Worm (Caenorhabditis elegans): ENCODE measurements around the gene C08F11.12.

C08F11.12 gene

ce11 chrIV:13645823-13646222, 5.5 kb downstream of the C08F11.12 start, which contains the start of gene srz-29:
Gene srz-29, minus strand, starts transcription at chrIV:13645923.
- TF ChIP-seq egl-44 (GFP tag; IDR thresholded peaks at IDR 0.05), result no peak
- TF ChIP-seq lin-26 (GFP tag; IDR thresholded peaks at IDR 0.05), result no peak
- no peak for TF ChIP-seq mxl-1 (tag; optimal IDR thresholded peaks at IDR 0.05)
- TF ChIP-seq die-1 (tag; optimal IDR thresholded peaks at IDR 0.05), result no peak

- TF ChIP-seq tbx-9 (tag; optimal IDR thresholded peaks at IDR 0.05; ENCODE audit: borderline replicate concordance) (no peak), nhr-80 (tag; optimal IDR thresholded peaks at IDR 0.05) (peak; percentile 50)
Measured at ce11 chrIV:13639027-13639426, 12.3 kb downstream of the C08F11.12 start, which contains the start of gene ugt-22. Gene ugt-22, plus strand, starts transcription at chrIV:13639260.

ce11 chrIV:13636975-13637374, 14.3 kb downstream of the C08F11.12 start, which contains the start of gene C08F11.7:
Gene C08F11.7, plus strand, starts transcription at chrIV:13637275.
- TF ChIP-seq snpc-4 (GFP tag; optimal IDR thresholded peaks at IDR 0.05) (no peak), snpc-4 (tag; optimal IDR thresholded peaks at IDR 0.05) (peak in 1 of 4 experiments; percentile 68), B0336.3 (GFP tag; IDR thresholded peaks at IDR 0.05) (no peak)

- TF ChIP-seq cebp-1 (GFP tag; IDR thresholded peaks at IDR 0.05) (peak; percentile 81; the same call in 1 of the 2 replicates), cebp-1 (tag; optimal IDR thresholded peaks at IDR 0.05) (no peak), him-1 (tag; optimal IDR thresholded peaks at IDR 0.05) (no peak)
Measured at ce11 chrIV:13633165-13633564, 18.1 kb downstream of the C08F11.12 start, which contains the start of gene fbxa-98. Gene fbxa-98, plus strand, starts transcription at chrIV:13633407.

ce11 chrIV:13632613-13633012, 18.7 kb downstream of the C08F11.12 start:
- no peak for TF ChIP-seq ceh-27 (GFP tag; optimal IDR thresholded peaks at IDR 0.05)
- no peak for TF ChIP-seq mes-4 (tag; optimal IDR thresholded peaks at IDR 0.05)
- no peak for TF ChIP-seq lin-35 (GFP tag; optimal IDR thresholded peaks at IDR 0.05)
- no peak for TF ChIP-seq ztf-22 (GFP tag; optimal IDR thresholded peaks at IDR 0.05)
- TF ChIP-seq bed-1 (GFP tag; IDR thresholded peaks at IDR 0.05), result no peak

ce11 chrIV:13626469-13626868, 24.8 kb downstream of the C08F11.12 start, which contains the start of gene sru-21:
Gene sru-21, plus strand, starts transcription at chrIV:13626769.
- no peak for TF ChIP-seq egl-44 (GFP tag; IDR thresholded peaks at IDR 0.05)
- TF ChIP-seq rec-8 (tag; optimal IDR thresholded peaks at IDR 0.05), result no peak
- TF ChIP-seq B0019.2 (GFP tag; conservative IDR thresholded peaks at IDR 0.05), result no peak
- TF ChIP-seq cebp-2 (GFP tag; IDR thresholded peaks at IDR 0.05), result no peak
- no peak for TF ChIP-seq hlh-12 (tag; optimal IDR thresholded peaks at IDR 0.05)
- no peak for TF ChIP-seq ceh-79 (tag; optimal IDR thresholded peaks at IDR 0.05)
- TF ChIP-seq tlf-1 (GFP tag; optimal IDR thresholded peaks at IDR 0.05), result no peak
- no peak for TF ChIP-seq dpff-1 (tag; optimal IDR thresholded peaks at IDR 0.05)
- TF ChIP-seq unc-130 (GFP tag; optimal IDR thresholded peaks at IDR 0.05), result no peak
- no peak for TF ChIP-seq lin-35 (GFP tag; optimal IDR thresholded peaks at IDR 0.05)
- TF ChIP-seq rpc-1 (optimal IDR thresholded peaks at IDR 0.05), result no peak
- no peak for TF ChIP-seq rpc-1 (tag; optimal IDR thresholded peaks at IDR 0.05)
- TF ChIP-seq lsy-27 (tag; optimal IDR thresholded peaks at IDR 0.05; ENCODE audit: borderline replicate concordance, insufficient read depth), result no peak
- TF ChIP-seq ceh-58 (GFP tag; IDR thresholded peaks at IDR 0.05), result no peak
- TF ChIP-seq madf-8 (GFP tag; conservative IDR thresholded peaks at IDR 0.05), result no peak
- no peak for TF ChIP-seq atf-7 (tag; optimal IDR thresholded peaks at IDR 0.05)
- no peak for TF ChIP-seq pha-4 (tag; optimal IDR thresholded peaks at IDR 0.05)

All from whole organism, young adult.